Worm (Caenorhabditis elegans): ENCODE results near the gene unc-83.

ce11 chrV:6508703-6509102, 43.8 kb downstream of the unc-83 start, which contains the start of gene ubh-3:
- TF ChIP-seq pqm-1 (tag; optimal IDR thresholded peaks at IDR 0.05) (no peak), mep-1 (tag; optimal IDR thresholded peaks at IDR 0.05) (no peak)
